Worm (Caenorhabditis elegans) whole organism, midembryonic: ENCODE measurements around the gene F09F9.5.

ENCODE experiments used
- cog-1 ChIP-seq: sonication (generic microtip); optimal IDR thresholded peaks from 2 replicates; lab custom pipeline; 2016; ENCODE audit warnings: missing genetic modification characterization, missing compliant biosample characterization
- flt-1 ChIP-seq: fragments of 200-800 bp; sonication (Bioruptor generic); IDR thresholded peaks from 2 replicates; pipeline ENCODE4 v1.3.6; 2022; ENCODE audit warnings: missing genetic modification characterization, missing compliant biosample characterization
- klf-2 ChIP-seq: fragments of 200-800 bp; sonication (Bioruptor generic); conservative IDR thresholded peaks from 2 replicates; pipeline ENCODE4 v1.3.6; 2022; ENCODE audit warnings: missing genetic modification reagents, missing genetic modification characterization, missing compliant biosample characterization
- med-1 ChIP-seq: sonication (generic microtip); optimal IDR thresholded peaks from 2 replicates; lab custom pipeline; 2017; ENCODE audit warnings: missing genetic modification characterization, mild to moderate bottlenecking, missing compliant biosample characterization, antibody characterized with exemption, missing genetic modification reagents; ENCODE audit not compliant: insufficient read depth
- ztf-29 ChIP-seq: fragments of 200-800 bp; sonication (Bioruptor generic); IDR thresholded peaks from 2 replicates; pipeline ENCODE4 v1.3.6; 2022; ENCODE audit warnings: missing genetic modification reagents, missing genetic modification characterization, missing compliant biosample characterization

DNA sequence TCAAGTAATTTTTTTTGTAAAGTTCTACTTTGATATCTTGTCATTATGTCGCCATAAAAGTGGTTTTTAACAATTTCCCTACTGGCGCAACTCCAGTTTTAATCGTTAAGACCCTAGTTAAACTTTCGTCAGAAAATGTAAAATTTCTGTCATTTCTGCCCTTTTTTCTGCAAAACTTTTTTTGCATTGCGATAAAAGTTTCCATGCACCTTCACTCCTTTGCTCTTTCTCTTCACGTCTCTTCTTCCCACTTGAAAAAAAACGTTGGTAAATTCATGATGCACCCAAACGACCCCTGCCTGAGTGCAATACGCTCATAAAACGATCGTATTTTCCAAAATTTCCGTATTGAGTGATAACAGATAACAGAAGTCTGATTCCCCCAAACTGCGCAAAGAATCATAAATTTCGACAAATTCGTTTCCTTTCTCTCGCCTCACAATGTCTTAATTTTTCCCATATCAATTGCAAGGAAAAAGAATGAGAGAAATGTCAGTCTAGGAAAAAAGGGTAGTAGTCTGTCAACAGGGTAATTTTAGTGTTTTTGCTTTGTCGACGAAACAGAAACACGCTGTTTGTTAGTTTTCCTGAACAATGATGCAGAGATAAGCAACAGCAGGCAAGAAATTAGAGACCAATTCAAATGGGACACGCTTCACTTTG lies 23.2 kb downstream of the F09F9.5 start:
- no peak for TF ChIP-seq cog-1 (tag; lab: Kevin White, UChicago)
- no peak for TF ChIP-seq klf-2
- no peak for TF ChIP-seq med-1 (GFP tag; lab: Kevin White, UChicago)
- TF ChIP-seq flt-1 (GFP tag; lab: Robert Waterston, UW) = no peak
- TF ChIP-seq ztf-29 (GFP tag; lab: Robert Waterston, UW) = no peak
